Worm (Caenorhabditis elegans): ENCODE data around the gene C09E9.1.

The C09E9.1 gene

DNA sequence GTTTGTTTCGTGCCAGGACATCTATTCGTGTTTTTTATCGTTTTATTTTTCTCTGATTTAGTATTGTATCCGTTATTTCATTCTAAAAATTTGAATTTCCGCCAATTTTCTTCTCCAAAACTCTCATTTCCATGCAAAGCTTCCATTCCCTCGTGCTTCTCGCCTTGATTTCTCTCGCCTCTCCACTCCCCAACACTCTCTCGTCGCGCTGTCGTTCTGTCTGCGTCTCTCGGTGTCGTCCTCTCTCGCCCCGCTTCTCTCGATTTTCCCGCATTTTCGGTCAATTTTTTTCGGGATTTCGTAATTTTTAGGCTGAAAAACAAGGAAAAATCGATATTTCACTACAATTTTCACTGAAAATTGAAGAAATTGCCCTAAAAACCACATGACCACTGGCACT is at the start of gene C09E9.1:
Gene C09E9.1, plus strand, starts transcription at position 286 of the 400 bp plus-strand sequence.
- no peak for TF ChIP-seq C08G9.2 (tag; optimal IDR thresholded peaks at IDR 0.05)
- TF ChIP-seq unc-42 (tag; optimal IDR thresholded peaks at IDR 0.05), result peak; percentile 49
- peak; percentile 46 for TF ChIP-seq ceh-31 (tag; optimal IDR thresholded peaks at IDR 0.05)
- peak; percentile 84 for TF ChIP-seq hlh-30 (tag; optimal IDR thresholded peaks at IDR 0.05; ENCODE audit: insufficient read depth)
- TF ChIP-seq nfya-1 (tag; optimal IDR thresholded peaks at IDR 0.05), result peak; percentile 55
- no peak for TF ChIP-seq ceh-19 (GFP tag; optimal IDR thresholded peaks at IDR 0.05)
- no peak for TF ChIP-seq eyg-1 (tag; optimal IDR thresholded peaks at IDR 0.05)
- peak; percentile 24 for TF ChIP-seq unc-55 (GFP tag; optimal IDR thresholded peaks at IDR 0.05)
- peak; percentile 8 for TF ChIP-seq ref-2 (tag; optimal IDR thresholded peaks at IDR 0.05)
- peak; percentile 21 for TF ChIP-seq tbx-2 (tag; optimal IDR thresholded peaks at IDR 0.05)
- TF ChIP-seq ceh-18 (tag; optimal IDR thresholded peaks at IDR 0.05), result peak; percentile 16
- peak; percentile 3 for TF ChIP-seq pax-1 (tag; optimal IDR thresholded peaks at IDR 0.05)

DNA sequence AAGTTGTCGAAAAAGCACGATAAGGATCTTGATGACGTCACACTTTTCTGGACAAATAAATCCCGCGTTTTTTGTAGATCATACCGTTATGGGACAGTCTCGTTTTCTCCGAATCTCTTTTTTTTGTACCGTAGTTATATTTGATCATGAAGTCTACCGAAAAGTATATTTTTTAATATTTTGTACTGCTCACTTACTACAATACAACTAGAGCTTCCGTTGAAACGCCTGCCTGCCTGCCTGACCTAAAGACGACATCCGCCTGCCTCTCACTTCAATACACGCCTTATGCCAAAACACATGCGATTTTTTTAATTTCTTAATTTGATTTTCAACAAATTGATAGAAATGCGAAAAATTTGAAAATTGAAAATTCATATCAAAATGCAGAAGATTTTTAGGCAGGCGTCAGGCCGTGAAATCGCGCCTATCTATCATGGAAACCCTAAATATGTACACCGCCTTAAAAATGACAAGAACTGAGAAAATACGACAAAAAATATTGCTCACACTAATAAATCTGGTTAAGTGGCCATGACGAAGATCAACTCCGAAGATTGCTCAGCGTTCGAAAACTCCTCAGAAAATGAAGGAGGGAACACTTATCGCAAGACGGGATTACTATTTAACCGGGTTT is 49.0 kb upstream of the C09E9.1 start, which contains the start of gene W09G12.8:
Gene W09G12.8, plus strand, starts transcription at position 587 of the 637 bp plus-strand sequence.
- TF ChIP-seq fkh-6 (tag; optimal IDR thresholded peaks at IDR 0.05) (no peak), hlh-15 (tag; optimal IDR thresholded peaks at IDR 0.05) (no peak), eyg-1 (tag; optimal IDR thresholded peaks at IDR 0.05) (no peak), hlh-13 (GFP tag; optimal IDR thresholded peaks at IDR 0.05) (no peak), npax-4 (tag; optimal IDR thresholded peaks at IDR 0.05) (no peak), nhr-11 (tag; optimal IDR thresholded peaks at IDR 0.05) (no peak), hlh-8 (tag; optimal IDR thresholded peaks at IDR 0.05) (no peak), mec-3 (tag; optimal IDR thresholded peaks at IDR 0.05; ENCODE audit: borderline replicate concordance) (no peak), ceh-24 (tag; optimal IDR thresholded peaks at IDR 0.05) (no peak), fkh-10 (GFP tag; optimal IDR thresholded peaks at IDR 0.05) (no peak), pax-1 (tag; optimal IDR thresholded peaks at IDR 0.05) (no peak), ceh-2 (tag; optimal IDR thresholded peaks at IDR 0.05) (no peak)

DNA sequence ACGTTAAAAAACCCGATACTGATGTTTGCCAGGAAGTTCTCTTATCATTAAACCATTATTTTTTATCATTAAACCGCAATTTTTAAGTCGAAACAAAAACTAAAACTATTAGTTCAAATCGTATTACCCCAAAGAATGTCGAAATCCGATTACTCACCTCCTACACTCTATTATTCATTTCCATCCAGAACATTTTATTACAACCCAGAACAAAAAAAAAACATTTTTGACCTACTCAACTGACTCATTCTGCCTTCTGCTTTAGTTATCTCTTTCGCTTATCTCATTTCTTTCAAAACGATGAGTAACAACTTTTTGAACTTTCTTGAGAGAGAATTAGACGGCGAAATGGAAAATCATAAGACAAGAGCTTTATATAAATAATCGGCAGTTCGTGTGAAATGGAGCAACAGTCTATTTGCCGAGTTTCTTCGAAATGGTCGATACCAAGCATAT is 46.0 kb upstream of the C09E9.1 start, which contains the start of gene W09G12.7:
Gene W09G12.7, plus strand, starts transcription at position 406 of the 456 bp plus-strand sequence.
- TF ChIP-seq fax-1 (tag; optimal IDR thresholded peaks at IDR 0.05) (no peak), ceh-2 (tag; optimal IDR thresholded peaks at IDR 0.05) (no peak), rnt-1 (tag; optimal IDR thresholded peaks at IDR 0.05) (no peak), zip-5 (tag; optimal IDR thresholded peaks at IDR 0.05) (no peak), nfya-1 (tag; optimal IDR thresholded peaks at IDR 0.05) (no peak), ref-2 (tag; optimal IDR thresholded peaks at IDR 0.05) (no peak), ets-4 (tag; optimal IDR thresholded peaks at IDR 0.05) (no peak), unc-55 (GFP tag; optimal IDR thresholded peaks at IDR 0.05) (no peak), ceh-48 (tag; optimal IDR thresholded peaks at IDR 0.05) (no peak), hlh-30 (tag; optimal IDR thresholded peaks at IDR 0.05; ENCODE audit: insufficient read depth) (no peak), hlh-8 (tag; optimal IDR thresholded peaks at IDR 0.05) (no peak), pqm-1 (tag; optimal IDR thresholded peaks at IDR 0.05) (no peak)

DNA sequence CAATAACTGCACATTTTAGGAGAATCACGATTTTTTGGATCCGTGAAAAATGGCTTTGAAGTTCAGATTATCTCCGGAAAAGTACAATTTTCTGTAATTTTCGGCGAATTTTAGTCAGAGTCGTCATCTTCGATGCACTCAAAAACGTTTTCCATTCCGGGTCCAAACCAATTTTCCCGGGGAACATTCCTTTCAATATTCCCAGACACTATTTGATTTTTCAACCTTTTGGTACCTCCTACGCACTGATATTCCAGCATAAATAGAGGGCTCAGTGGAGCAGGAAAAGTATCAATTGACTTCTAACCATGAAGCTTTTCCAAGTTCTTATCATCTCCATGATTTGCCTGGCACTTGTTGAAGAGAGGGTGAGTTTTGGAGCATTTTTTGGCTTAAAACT is 43.1 kb upstream of the C09E9.1 start, which contains the start of gene W09G12.6:
Gene W09G12.6, plus strand, starts transcription at position 301 of the 400 bp plus-strand sequence.
- TF ChIP-seq sdc-2 (tag; optimal IDR thresholded peaks at IDR 0.05) (no peak), elt-2 (tag; optimal IDR thresholded peaks at IDR 0.05) (no peak), K02D7.2 (tag; optimal IDR thresholded peaks at IDR 0.05) (no peak), fax-1 (tag; optimal IDR thresholded peaks at IDR 0.05) (no peak), hlh-13 (GFP tag; optimal IDR thresholded peaks at IDR 0.05) (no peak), fkh-10 (GFP tag; optimal IDR thresholded peaks at IDR 0.05) (no peak), fkh-6 (tag; optimal IDR thresholded peaks at IDR 0.05) (no peak)

DNA sequence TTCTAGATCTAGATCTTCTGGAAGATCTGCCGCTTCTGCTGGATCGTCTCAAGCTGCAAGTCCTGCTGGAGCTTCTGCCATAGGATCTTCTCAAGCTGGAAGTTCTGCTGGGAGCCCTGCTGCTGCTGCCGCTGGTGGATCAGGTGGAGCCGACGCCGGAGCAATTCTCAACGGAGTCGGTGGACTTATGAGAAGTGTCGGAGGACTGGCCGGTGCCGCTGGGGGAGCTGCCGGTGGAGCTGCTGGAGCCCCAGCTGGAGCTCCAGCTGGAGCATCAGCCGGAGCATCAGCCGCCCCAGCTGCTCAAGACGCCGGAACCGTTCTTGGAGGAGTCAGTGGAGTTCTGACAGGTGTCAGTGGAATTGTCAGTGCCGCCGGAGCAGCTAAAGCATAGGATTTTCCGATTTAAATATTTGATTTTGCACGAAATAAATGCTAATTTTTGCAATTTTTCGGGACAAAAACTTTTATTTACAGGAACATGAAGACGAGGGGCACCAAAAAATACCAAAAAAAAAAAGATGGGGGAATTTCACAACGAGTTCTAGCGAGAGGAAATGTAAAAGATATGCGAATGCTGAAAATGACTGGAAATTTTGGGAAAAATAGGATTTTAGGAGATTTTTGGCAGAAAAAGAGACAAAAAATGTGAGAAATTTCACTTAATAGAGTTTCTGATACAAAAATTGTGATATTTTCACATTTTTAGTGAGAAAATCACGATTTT is 42.1 kb upstream of the C09E9.1 start:
- no peak for TF ChIP-seq sox-2 (GFP tag; IDR thresholded peaks at IDR 0.05)
- TF ChIP-seq sdc-2 (tag; optimal IDR thresholded peaks at IDR 0.05), result no peak
- TF ChIP-seq lin-11 (tag; optimal IDR thresholded peaks at IDR 0.05), result no peak
- TF ChIP-seq hlh-15 (tag; optimal IDR thresholded peaks at IDR 0.05), result no peak
- no peak for TF ChIP-seq elt-4 (tag; optimal IDR thresholded peaks at IDR 0.05)
- no peak for TF ChIP-seq T23F11.4 (GFP tag; optimal IDR thresholded peaks at IDR 0.05)
- TF ChIP-seq pag-3 (tag; optimal IDR thresholded peaks at IDR 0.05; ENCODE audit: borderline replicate concordance), result no peak
- no peak for TF ChIP-seq ahr-1 (tag; optimal IDR thresholded peaks at IDR 0.05)
- TF ChIP-seq mec-3 (tag; optimal IDR thresholded peaks at IDR 0.05; ENCODE audit: borderline replicate concordance), result no peak
- TF ChIP-seq hlh-13 (GFP tag; optimal IDR thresholded peaks at IDR 0.05), result no peak
- no peak for TF ChIP-seq rnt-1 (tag; optimal IDR thresholded peaks at IDR 0.05)
- no peak for TF ChIP-seq K09A11.1 (tag; optimal IDR thresholded peaks at IDR 0.05; ENCODE audit: insufficient read depth)
- TF ChIP-seq C38D4.7 (GFP tag; optimal IDR thresholded peaks at IDR 0.05), result no peak
- TF ChIP-seq dmd-4 (tag; optimal IDR thresholded peaks at IDR 0.05; ENCODE audit: borderline replicate concordance), result no peak
- TF ChIP-seq ceh-2 (tag; optimal IDR thresholded peaks at IDR 0.05), result no peak
